Fruit fly (Drosophila melanogaster) whole organism, embryonic: Measurements from ENCODE around the gene Hs6st.

Experiments
- Atf-2 ChIP-seq: fragments of 200-800 bp; sonication (Bioruptor generic); optimal IDR thresholded peaks from 2 replicates; lab custom pipeline; 2016; ENCODE audit warnings: missing biosample characterization, missing genetic modification characterization
- B-H2 ChIP-seq: fragments of 200-800 bp; sonication (Bioruptor generic); optimal IDR thresholded peaks from 2 replicates; lab custom pipeline; 2018; ENCODE audit warnings: missing biosample characterization, mild to moderate bottlenecking, missing genetic modification characterization
- C15 ChIP-seq: fragments of 200-800 bp; sonication (Bioruptor generic); IDR thresholded peaks from 3 replicates; pipeline ENCODE4 v1.3.6; 2022; ENCODE audit warnings: missing biosample characterization, missing genetic modification characterization
- CG10959 ChIP-seq: fragments of 200-800 bp; sonication (Bioruptor generic); IDR thresholded peaks from 2 replicates; pipeline ENCODE4 v1.3.6; 2022; ENCODE audit warnings: missing biosample characterization, missing genetic modification characterization
- CG11093 ChIP-seq: fragments of 200-800 bp; sonication (Bioruptor generic); IDR thresholded peaks from 3 replicates; pipeline ENCODE4 v1.3.6; 2022; ENCODE audit warnings: missing biosample characterization, missing genetic modification characterization
- CG11723 ChIP-seq: fragments of 200-800 bp; sonication (Bioruptor generic); optimal IDR thresholded peaks from 2 replicates; lab custom pipeline; 2017; ENCODE audit warnings: missing biosample characterization, mild to moderate bottlenecking, missing genetic modification characterization
- CG12299 ChIP-seq: fragments of 200-800 bp; sonication (Bioruptor generic); optimal IDR thresholded peaks from 2 replicates; lab custom pipeline; 2018; ENCODE audit warnings: missing biosample characterization, mild to moderate bottlenecking, missing genetic modification characterization
- CG15011 ChIP-seq: fragments of 200-800 bp; sonication (Bioruptor generic); optimal IDR thresholded peaks from 3 replicates; lab custom pipeline; 2018; ENCODE audit warnings: missing biosample characterization, mild to moderate bottlenecking, missing genetic modification characterization
- CG15601 ChIP-seq: fragments of 200-800 bp; sonication (Bioruptor generic); optimal IDR thresholded peaks from 3 replicates; lab custom pipeline; 2019; ENCODE audit warnings: missing biosample characterization, mild to moderate bottlenecking, missing genetic modification characterization, moderate library complexity
- CG16779 ChIP-seq: fragments of 200-800 bp; sonication (Bioruptor generic); IDR thresholded peaks from 2 replicates; pipeline ENCODE4 v1.3.6; 2022; ENCODE audit warnings: missing biosample characterization, missing genetic modification characterization
- CG16813 ChIP-seq: fragments of 200-800 bp; sonication (Bioruptor generic); IDR thresholded peaks from 3 replicates; pipeline ENCODE4 v1.3.6; 2022; ENCODE audit warnings: missing biosample characterization, missing genetic modification characterization; ENCODE audit not compliant: partially characterized antibody
- CG17829 ChIP-seq: fragments of 200-800 bp; optimal IDR thresholded peaks from 2 replicates; lab custom pipeline; 2019; ENCODE audit warnings: missing biosample characterization, mild to moderate bottlenecking, missing genetic modification characterization, moderate library complexity
- CG17912 ChIP-seq: fragments of 200-800 bp; sonication (Bioruptor generic); optimal IDR thresholded peaks from 2 replicates; lab custom pipeline; 2018; ENCODE audit warnings: missing biosample characterization, mild to moderate bottlenecking, missing genetic modification characterization
- CG2116 ChIP-seq: fragments of 200-800 bp; sonication (Bioruptor generic); optimal IDR thresholded peaks from 3 replicates; lab custom pipeline; 2018; ENCODE audit warnings: missing biosample characterization, mild to moderate bottlenecking, missing genetic modification characterization
- CG2202 ChIP-seq: fragments of 200-800 bp; sonication (Bioruptor generic); optimal IDR thresholded peaks from 2 replicates; lab custom pipeline; 2018; ENCODE audit warnings: missing biosample characterization, mild to moderate bottlenecking, missing genetic modification characterization
- CG42726 ChIP-seq: fragments of 200-800 bp; sonication (Bioruptor generic); IDR thresholded peaks from 2 replicates; pipeline ENCODE4 v1.3.6; 2022; ENCODE audit warnings: missing biosample characterization, missing genetic modification characterization; ENCODE audit not compliant: partially characterized antibody
- CG5953 ChIP-seq: fragments of 200-800 bp; sonication (Bioruptor generic); IDR thresholded peaks from 2 replicates; pipeline ENCODE4 v1.3.6; 2022; ENCODE audit warnings: missing biosample characterization, missing genetic modification characterization
- CG6854 ChIP-seq: fragments of 200-800 bp; sonication (Bioruptor generic); optimal IDR thresholded peaks from 3 replicates; lab custom pipeline; 2017; ENCODE audit warnings: missing biosample characterization, mild to moderate bottlenecking, missing genetic modification characterization
- CG8924 ChIP-seq: fragments of 200-800 bp; optimal IDR thresholded peaks from 3 replicates; lab custom pipeline; 2019; ENCODE audit warnings: missing biosample characterization, mild to moderate bottlenecking, missing genetic modification characterization, moderate library complexity
- CG8944 ChIP-seq: fragments of 200-800 bp; sonication (Bioruptor generic); optimal IDR thresholded peaks from 3 replicates; lab custom pipeline; 2016; ENCODE audit warnings: missing biosample characterization, missing genetic modification characterization
- D ChIP-seq, 2 experiments: fragments of 200-800 bp in 1 of 2; fragments of >200 bp in 1 of 2; sonication (Bioruptor generic) in 1 of 2; optimal IDR thresholded peaks; 2 replicates in 1 of 2; 3 replicates in 1 of 2; lab custom pipeline; 2017; ENCODE audit warnings: mild to moderate bottlenecking in 1 of 2, missing biosample characterization in 1 of 2, missing genetic modification characterization in 1 of 2, missing genetic modification reagents in 1 of 2
- D19A ChIP-seq: fragments of 200-800 bp; optimal IDR thresholded peaks from 3 replicates; lab custom pipeline; 2019; ENCODE audit warnings: missing biosample characterization, mild to moderate bottlenecking, missing genetic modification characterization, moderate library complexity
- Dad ChIP-seq: fragments of 200-800 bp; sonication (Bioruptor generic); optimal IDR thresholded peaks from 3 replicates; lab custom pipeline; 2016; ENCODE audit warnings: missing biosample characterization, missing genetic modification characterization
- Gug ChIP-seq: fragments of 200-800 bp; sonication (Bioruptor generic); IDR thresholded peaks from 4 replicates; pipeline ENCODE4 v1.3.6; 2022; ENCODE audit warnings: missing biosample characterization, missing genetic modification characterization
- HLH3B ChIP-seq: fragments of 200-800 bp; sonication (Bioruptor generic); IDR thresholded peaks from 2 replicates; pipeline ENCODE4 v1.3.6; 2022; ENCODE audit warnings: missing biosample characterization, missing genetic modification characterization
- Hmx ChIP-seq: fragments of 200-800 bp; sonication (Bioruptor generic); optimal IDR thresholded peaks from 2 replicates; lab custom pipeline; 2016; ENCODE audit warnings: missing biosample characterization, missing genetic modification characterization
- Hr3 ChIP-seq: fragments of 200-800 bp; sonication (Bioruptor generic); optimal IDR thresholded peaks from 3 replicates; lab custom pipeline; 2016; ENCODE audit warnings: missing biosample characterization, missing genetic modification characterization
- Mes4 ChIP-seq: fragments of 200-800 bp; sonication (Bioruptor generic); optimal IDR thresholded peaks from 2 replicates; lab custom pipeline; 2016; ENCODE audit warnings: missing biosample characterization, missing genetic modification characterization
- Nf-YA ChIP-seq: fragments of 200-800 bp; sonication (Bioruptor generic); IDR thresholded peaks from 2 replicates; pipeline ENCODE4 v1.3.6; 2022; ENCODE audit warnings: missing biosample characterization, missing genetic modification characterization
- Ravus ChIP-seq: fragments of 200-800 bp; sonication (Bioruptor generic); IDR thresholded peaks from 2 replicates; pipeline ENCODE4 v1.3.6; 2022; ENCODE audit warnings: missing biosample characterization, missing genetic modification characterization
- Rfx ChIP-seq: fragments of 200-800 bp; sonication (Bioruptor generic); IDR thresholded peaks from 2 replicates; pipeline ENCODE4 v1.3.6; 2022; ENCODE audit warnings: missing biosample characterization, missing genetic modification characterization
- az2 ChIP-seq: fragments of 200-800 bp; sonication (Bioruptor generic); optimal IDR thresholded peaks from 3 replicates; lab custom pipeline; 2016; ENCODE audit warnings: missing biosample characterization, missing genetic modification characterization
- chm ChIP-seq: fragments of 200-800 bp; sonication (Bioruptor generic); IDR thresholded peaks from 2 replicates; pipeline ENCODE4 v1.3.6; 2022; ENCODE audit warnings: missing biosample characterization, missing genetic modification characterization
- croc ChIP-seq: fragments of 200-800 bp; sonication (Bioruptor generic); conservative IDR thresholded peaks from 3 replicates; pipeline ENCODE4 v1.3.6; 2022; ENCODE audit warnings: missing biosample characterization, missing genetic modification characterization
- da ChIP-seq: fragments of 200-800 bp; sonication (Bioruptor generic); optimal IDR thresholded peaks from 2 replicates; lab custom pipeline; 2016; ENCODE audit warnings: missing biosample characterization, missing genetic modification characterization
- esg ChIP-seq: fragments of 200-800 bp; sonication (Bioruptor generic); conservative IDR thresholded peaks from 2 replicates; pipeline ENCODE4 v1.3.6; 2022; ENCODE audit warnings: missing biosample characterization, missing genetic modification characterization
- jumu ChIP-seq: fragments of 200-800 bp; sonication (Bioruptor generic); optimal IDR thresholded peaks from 3 replicates; lab custom pipeline; 2016; ENCODE audit warnings: missing biosample characterization, missing genetic modification characterization
- kah ChIP-seq: fragments of 200-800 bp; sonication (Bioruptor generic); optimal IDR thresholded peaks from 2 replicates; lab custom pipeline; 2018; ENCODE audit warnings: missing biosample characterization, mild to moderate bottlenecking, missing genetic modification characterization
- lmd ChIP-seq: fragments of 200-800 bp; sonication (Bioruptor generic); IDR thresholded peaks from 2 replicates; pipeline ENCODE4 v1.3.6; 2022; ENCODE audit warnings: missing biosample characterization, missing genetic modification characterization
- nom ChIP-seq: fragments of 200-800 bp; sonication (Bioruptor generic); optimal IDR thresholded peaks from 2 replicates; lab custom pipeline; 2017; ENCODE audit warnings: missing biosample characterization, missing genetic modification characterization, mild to moderate bottlenecking, moderate library complexity, missing genetic modification reagents
- schlank ChIP-seq: fragments of 200-800 bp; sonication (Bioruptor generic); optimal IDR thresholded peaks from 2 replicates; lab custom pipeline; 2018; ENCODE audit warnings: missing biosample characterization, mild to moderate bottlenecking, missing genetic modification characterization
- seq ChIP-seq: fragments of 200-800 bp; sonication (Bioruptor generic); IDR thresholded peaks from 2 replicates; pipeline ENCODE4 v1.3.6; 2022; ENCODE audit warnings: missing biosample characterization, missing genetic modification characterization
- sim ChIP-seq: fragments of 200-800 bp; sonication (Bioruptor generic); IDR thresholded peaks from 2 replicates; pipeline ENCODE4 v1.3.6; 2022; ENCODE audit warnings: missing biosample characterization, missing genetic modification characterization
- sima ChIP-seq: fragments of 200-800 bp; sonication (Bioruptor generic); optimal IDR thresholded peaks from 2 replicates; lab custom pipeline; 2016; ENCODE audit warnings: missing biosample characterization, missing genetic modification characterization
- sob ChIP-seq: fragments of 200-800 bp; sonication (Bioruptor generic); IDR thresholded peaks from 2 replicates; pipeline ENCODE4 v1.3.6; 2022; ENCODE audit warnings: missing biosample characterization, missing genetic modification characterization
- tll ChIP-seq, 2 experiments: fragments of 200-800 bp in 1 of 2; fragments of >200 bp in 1 of 2; sonication (Bioruptor generic) in 1 of 2; optimal IDR thresholded peaks; 2 replicates each; lab custom pipeline; 2017 to 2019; ENCODE audit warnings: missing biosample characterization in 2 of 2, missing genetic modification characterization in 2 of 2, mild to moderate bottlenecking in 1 of 2, moderate library complexity in 1 of 2
- trh ChIP-seq: fragments of 200-800 bp; sonication (Bioruptor generic); optimal IDR thresholded peaks from 2 replicates; lab custom pipeline; 2016; ENCODE audit warnings: missing biosample characterization, missing genetic modification characterization
- usp ChIP-seq: fragments of >200 bp; optimal IDR thresholded peaks from 2 replicates; lab custom pipeline; 2017; ENCODE audit warnings: missing biosample characterization, missing genetic modification characterization
- wek ChIP-seq: fragments of 200-800 bp; sonication (Bioruptor generic); optimal IDR thresholded peaks from 3 replicates; lab custom pipeline; 2018; ENCODE audit warnings: missing biosample characterization, mild to moderate bottlenecking, missing genetic modification characterization, moderate library complexity
- zen2 ChIP-seq: fragments of 200-800 bp; sonication (Bioruptor generic); IDR thresholded peaks from 3 replicates; pipeline ENCODE4 v1.3.6; 2022; ENCODE audit warnings: missing biosample characterization, missing genetic modification characterization; ENCODE audit not compliant: partially characterized antibody
- zfh2 ChIP-seq: fragments of 200-800 bp; sonication (Bioruptor generic); optimal IDR thresholded peaks from 2 replicates; lab custom pipeline; 2016; ENCODE audit warnings: missing biosample characterization, missing genetic modification characterization

The Hs6st gene

dm6 chr3R:19998418-19998817 is 9.9 kb downstream of the Hs6st start (continued):
- TF ChIP-seq HLH3B (GFP tag; lab: Robert Waterston, UW) (peak; percentile 85), CG2116 (GFP tag; lab: Kevin White, UChicago) (no peak), schlank (tag; lab: Kevin White, UChicago) (no peak), CG11093 (0 out of 3 replicates have a peak, but pooled peaks have one; percentile 46), C15 (0 out of 3 replicates have a peak, but pooled peaks have one; percentile 36), trh (no peak), B-H2 (no peak), croc (GFP tag; lab: Robert Waterston, UW) (peak; percentile 75), sim (no peak), CG8944 (GFP tag; lab: Kevin White, UChicago) (peak; percentile 76), Gug (GFP tag; lab: Robert Waterston, UW) (peak; percentile 85; the same call in 3 of the 4 replicates), seq (GFP tag; lab: Robert Waterston, UW) (no peak), chm (GFP tag; lab: Robert Waterston, UW) (peak; percentile 85), CG11723 (GFP tag; lab: Kevin White, UChicago) (peak; percentile 68), da (GFP tag; lab: Kevin White, UChicago) (peak; percentile 27), D19A (tag; lab: Kevin White, UChicago) (peak; percentile 65), CG10959 (GFP tag; lab: Robert Waterston, UW) (peak; percentile 83), CG8924 (tag; lab: Kevin White, UChicago) (peak; percentile 80), zfh2 (GFP tag; lab: Kevin White, UChicago) (no peak), sima (GFP tag; lab: Kevin White, UChicago) (no peak), CG16779 (GFP tag; lab: Robert Waterston, UW) (0 out of 2 replicates have a peak, but pooled peaks have one; percentile 43), CG2202 (peak; percentile 64), nom (no peak), lmd (GFP tag; lab: Robert Waterston, UW) (peak; percentile 72), CG17912 (GFP tag; lab: Kevin White, UChicago) (no peak), Rfx (peak; percentile 59), Atf-2 (GFP tag; lab: Kevin White, UChicago) (peak; percentile 59), zen2 (GFP tag; lab: Robert Waterston, UW) (no peak), Ravus (peak; percentile 17; the same call in 1 of the 2 replicates), sob (GFP tag; lab: Robert Waterston, UW) (peak; percentile 74), usp (GFP tag; lab: Kevin White, UChicago) (no peak), D (optimal IDR thresholded peaks at IDR 0.05; lab: Kevin White, UChicago) (no peak), D (GFP tag; optimal IDR thresholded peaks at IDR 0.05; lab: Kevin White, UChicago) (peak; percentile 80), az2 (GFP tag; lab: Kevin White, UChicago) (peak; percentile 84), Mes4 (peak; percentile 67), Hmx (no peak), tll (GFP tag; optimal IDR thresholded peaks at IDR 0.05; lab: Kevin White, UChicago) (no peak), Nf-YA (peak; percentile 70), CG12299 (tag; lab: Kevin White, UChicago) (peak; percentile 43), Hr3 (GFP tag; lab: Kevin White, UChicago) (peak; percentile 64), CG6854 (no peak), jumu (GFP tag; lab: Kevin White, UChicago) (peak; percentile 81), CG42726 (GFP tag; lab: Robert Waterston, UW) (no peak), CG5953 (GFP tag; lab: Robert Waterston, UW) (peak; percentile 64), Dad (GFP tag; lab: Kevin White, UChicago) (peak; percentile 64), CG16813 (no peak), CG15011 (peak; percentile 3), CG17829 (tag; lab: Kevin White, UChicago) (peak; percentile 78), CG15601 (tag; lab: Kevin White, UChicago) (peak; percentile 80), esg (GFP tag; lab: Robert Waterston, UW) (peak; percentile 69), wek (peak; percentile 62), kah (peak; percentile 22)
